Fruit fly (Drosophila melanogaster) whole organism, prepupa: ENCODE data around the gene CG3517.

Experiments used
- CG15336 ChIP-seq: fragments of 200-800 bp; sonication (Bioruptor generic); IDR thresholded peaks from 2 replicates; pipeline ENCODE4 v1.3.6; 2022; ENCODE audit warnings: missing biosample characterization, missing genetic modification characterization
- CG3032 ChIP-seq: fragments of 200-800 bp; optimal IDR thresholded peaks from 2 replicates; lab custom pipeline; 2019; ENCODE audit warnings: missing biosample characterization, mild to moderate bottlenecking, missing genetic modification characterization, moderate library complexity
- CG32006 ChIP-seq: fragments of 200-800 bp; sonication (Bioruptor generic); optimal IDR thresholded peaks from 3 replicates; lab custom pipeline; 2017; ENCODE audit warnings: missing biosample characterization, mild to moderate bottlenecking, missing genetic modification characterization
- CG4318 ChIP-seq: fragments of 200-800 bp; sonication (Bioruptor generic); optimal IDR thresholded peaks from 3 replicates; lab custom pipeline; 2017; ENCODE audit warnings: missing biosample characterization, mild to moderate bottlenecking, missing genetic modification characterization
- CG8319 ChIP-seq: fragments of 200-800 bp; sonication (Bioruptor generic); optimal IDR thresholded peaks from 3 replicates; lab custom pipeline; 2016; ENCODE audit warnings: missing biosample characterization, missing genetic modification characterization
- Gug ChIP-seq: fragments of 200-800 bp; sonication (Bioruptor generic); IDR thresholded peaks from 2 replicates; pipeline ENCODE4 v1.3.6; 2022; ENCODE audit warnings: missing biosample characterization, missing genetic modification characterization
- Lpt ChIP-seq: fragments of 200-800 bp; sonication (Bioruptor generic); optimal IDR thresholded peaks from 3 replicates; lab custom pipeline; 2016; ENCODE audit warnings: missing biosample characterization, missing genetic modification characterization
- OdsH ChIP-seq: fragments of 200-800 bp; sonication (Bioruptor generic); optimal IDR thresholded peaks from 3 replicates; lab custom pipeline; 2016; ENCODE audit warnings: missing biosample characterization, missing genetic modification characterization
- Sox15 ChIP-seq: fragments of 200-800 bp; sonication (Bioruptor generic); optimal IDR thresholded peaks from 3 replicates; lab custom pipeline; 2016; ENCODE audit warnings: missing biosample characterization, missing genetic modification characterization
- esn ChIP-seq: fragments of 200-800 bp; sonication (Bioruptor generic); optimal IDR thresholded peaks from 2 replicates; lab custom pipeline; 2016; ENCODE audit warnings: missing biosample characterization, mild to moderate bottlenecking, missing genetic modification characterization, moderate library complexity
- fd85E ChIP-seq: fragments of 200-800 bp; sonication (Bioruptor generic); optimal IDR thresholded peaks from 3 replicates; lab custom pipeline; 2016; ENCODE audit warnings: missing biosample characterization, missing genetic modification characterization
- fkh ChIP-seq: fragments of 200-800 bp; sonication (Bioruptor generic); optimal IDR thresholded peaks from 3 replicates; lab custom pipeline; 2017; ENCODE audit warnings: missing biosample characterization, mild to moderate bottlenecking, missing genetic modification characterization, moderate library complexity
- topi ChIP-seq: fragments of 200-800 bp; sonication (Bioruptor generic); optimal IDR thresholded peaks from 3 replicates; lab custom pipeline; 2016; ENCODE audit warnings: missing biosample characterization, missing genetic modification characterization

DNA sequence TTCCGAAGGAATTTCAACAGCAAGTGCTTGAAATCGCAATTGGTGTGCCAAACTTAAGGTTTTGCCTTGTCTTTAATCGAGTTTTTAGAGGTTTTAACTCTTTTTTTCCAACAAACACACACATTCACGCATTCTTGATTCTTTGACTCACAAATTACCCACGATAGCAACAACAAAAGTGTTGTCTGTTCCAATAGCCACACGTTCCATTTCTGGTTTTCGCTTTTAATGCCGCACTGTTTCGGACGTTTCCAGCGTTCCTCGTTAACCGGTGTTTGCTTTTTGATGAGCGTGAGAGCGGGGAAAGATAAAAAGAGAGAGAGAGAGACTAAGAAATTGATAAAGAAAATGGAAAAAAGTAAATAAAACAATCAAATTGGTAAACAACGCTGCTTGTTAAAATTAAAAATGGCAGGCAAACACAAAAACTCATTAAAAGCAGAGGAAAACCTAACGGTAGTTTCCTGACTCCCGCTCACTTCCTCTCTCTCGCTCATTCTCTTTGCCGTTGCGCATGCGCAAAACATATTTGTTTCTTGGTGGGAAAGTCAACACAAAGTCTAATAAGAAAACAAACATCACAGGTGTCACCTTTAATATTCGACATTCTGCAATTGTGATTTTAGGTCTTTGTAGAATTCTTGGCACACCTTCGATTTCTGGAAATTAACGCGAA, 39.0 kb upstream of the CG3517 start:
- TF ChIP-seq CG15336 (no peak), fd85E (GFP tag; lab: Kevin White, UChicago) (no peak), Sox15 (GFP tag; lab: Kevin White, UChicago) (no peak), CG4318 (GFP tag; lab: Kevin White, UChicago) (no peak), topi (GFP tag; lab: Kevin White, UChicago) (no peak), fkh (peak; percentile 96), OdsH (GFP tag; lab: Kevin White, UChicago) (no peak), esn (GFP tag; lab: Kevin White, UChicago) (peak; percentile 19), Gug (GFP tag; lab: Robert Waterston, UW) (no peak), CG3032 (tag; lab: Kevin White, UChicago) (no peak), CG8319 (GFP tag; lab: Kevin White, UChicago) (no peak), CG32006 (no peak), Lpt (GFP tag; lab: Kevin White, UChicago) (no peak)
